Worm (Caenorhabditis elegans): ENCODE data around the gene srh-23.

The srh-23 gene

ce11 chrV:4908591-4908990 is 12.3 kb upstream of the srh-23 start, which contains the start of gene ugt-13:
TSS of gene ugt-13 (plus strand) at chrV:4908884.
- TF ChIP-seq lin-40 (tag; optimal IDR thresholded peaks at IDR 0.05) = peak; percentile 7
- TF ChIP-seq repo-1 (tag; optimal IDR thresholded peaks at IDR 0.05) = no peak

- TF ChIP-seq tlf-1 (GFP tag; optimal IDR thresholded peaks at IDR 0.05) (no peak), nfya-1 (tag; optimal IDR thresholded peaks at IDR 0.05; ENCODE audit: borderline replicate concordance, insufficient read depth) (no peak), hlh-26 (GFP tag; conservative IDR thresholded peaks at IDR 0.05) (no peak), F33H1.4 (GFP tag; IDR thresholded peaks at IDR 0.05) (no peak), F23B12.7 (tag; optimal IDR thresholded peaks at IDR 0.05; ENCODE audit: insufficient read depth) (no peak), nhr-27 (tag; optimal IDR thresholded peaks at IDR 0.05) (no peak), unc-130 (GFP tag; optimal IDR thresholded peaks at IDR 0.05) (no peak), tbx-9 (tag; optimal IDR thresholded peaks at IDR 0.05; ENCODE audit: borderline replicate concordance) (no peak), C06A6.2 (GFP tag; conservative IDR thresholded peaks at IDR 0.05) (no peak), ceh-27 (GFP tag; optimal IDR thresholded peaks at IDR 0.05) (no peak), pha-4 (tag; optimal IDR thresholded peaks at IDR 0.05) (no peak), attf-6 (GFP tag; IDR thresholded peaks at IDR 0.05) (no peak), ceh-58 (GFP tag; IDR thresholded peaks at IDR 0.05) (no peak)
Measured at ce11 chrV:4912313-4912712, 8.6 kb upstream of the srh-23 start, which contains the start of gene H23N18.5. TSS of gene H23N18.5 (minus strand) at chrV:4912381.

ce11 chrV:4913853-4914252 is 7.0 kb upstream of the srh-23 start:
- TF ChIP-seq nhr-179 (tag; optimal IDR thresholded peaks at IDR 0.05) = no peak
- TF ChIP-seq hmg-1.2 (GFP tag; IDR thresholded peaks at IDR 0.05) = no peak
- TF ChIP-seq attf-5 (GFP tag; optimal IDR thresholded peaks at IDR 0.05) = no peak
- TF ChIP-seq madf-6 (GFP tag; IDR thresholded peaks at IDR 0.05) = no peak
- TF ChIP-seq snpc-4 (GFP tag; optimal IDR thresholded peaks at IDR 0.05) = no peak
- peak in 2 of 4 experiments; percentile 54 to 80 for TF ChIP-seq snpc-4 (tag; optimal IDR thresholded peaks at IDR 0.05)
- no peak for TF ChIP-seq hrde-1 (tag; optimal IDR thresholded peaks at IDR 0.05; ENCODE audit: borderline replicate concordance)
- TF ChIP-seq mxl-1 (tag; optimal IDR thresholded peaks at IDR 0.05) = no peak
- TF ChIP-seq nfya-1 (tag; optimal IDR thresholded peaks at IDR 0.05; ENCODE audit: borderline replicate concordance, insufficient read depth) = no peak

- TF ChIP-seq nhr-80 (tag; optimal IDR thresholded peaks at IDR 0.05) = peak; percentile 37
- no peak for TF ChIP-seq egl-18 (GFP tag; IDR thresholded peaks at IDR 0.05)
- no peak for TF ChIP-seq bed-2 (GFP tag; IDR thresholded peaks at IDR 0.05)
Measured at ce11 chrV:4914879-4915278, 6.0 kb upstream of the srh-23 start, which contains the start of gene H23N18.6. TSS of gene H23N18.6 (minus strand) at chrV:4915079.

- TF ChIP-seq K12H6.12 (tag; optimal IDR thresholded peaks at IDR 0.05) = no peak
- peak; percentile 74 for TF ChIP-seq zfh-2 (GFP tag; conservative IDR thresholded peaks at IDR 0.05)
- peak; percentile 46; the same call in 1 of the 2 replicates for TF ChIP-seq egrh-3 (GFP tag; IDR thresholded peaks at IDR 0.05)
Measured at ce11 chrV:4918091-4918624, 2.7 kb upstream of the srh-23 start, which contains the start of gene C02E7.7. TSS of gene C02E7.7 (minus strand) at chrV:4918574.

ce11 chrV:4918664-4919257 is 2.1 kb upstream of the srh-23 start, which contains the start of gene C02E7.6:
TSS of gene C02E7.6 (plus strand) at chrV:4919207.
- TF ChIP-seq hsf-1 (GFP tag; IDR thresholded peaks at IDR 0.05) = 0 out of 2 replicates have a peak, but pooled peaks have one; percentile 29
- no peak for TF ChIP-seq ekl-4 (GFP tag; IDR thresholded peaks at IDR 0.05)
